Fruit fly (Drosophila melanogaster) whole organism, prepupa: ENCODE data around the gene Cyt-c1L.

ENCODE experiments used
- Blimp-1 ChIP-seq: fragments of 200-800 bp; sonication (Bioruptor generic); optimal IDR thresholded peaks from 3 replicates; lab custom pipeline; 2017; ENCODE audit warnings: missing biosample characterization, missing genetic modification characterization, mild to moderate bottlenecking, moderate library complexity, missing genetic modification reagents
- CG10631 ChIP-seq: fragments of 200-800 bp; sonication (Bioruptor generic); optimal IDR thresholded peaks from 2 replicates; lab custom pipeline; 2016; ENCODE audit warnings: missing biosample characterization, missing genetic modification characterization
- CG10669 ChIP-seq: fragments of 200-800 bp; sonication (Bioruptor generic); optimal IDR thresholded peaks from 3 replicates; lab custom pipeline; 2018; ENCODE audit warnings: missing biosample characterization, mild to moderate bottlenecking, missing genetic modification characterization, moderate library complexity
- CG11294 ChIP-seq: fragments of 200-800 bp; sonication (Bioruptor generic); IDR thresholded peaks from 2 replicates; pipeline ENCODE4 v1.3.6; 2022; ENCODE audit warnings: missing biosample characterization, missing genetic modification characterization
- CG11762 ChIP-seq: fragments of 200-800 bp; sonication (Bioruptor generic); optimal IDR thresholded peaks from 3 replicates; lab custom pipeline; 2016; ENCODE audit warnings: missing biosample characterization, missing genetic modification characterization; ENCODE audit not compliant: insufficient read depth
- CG11902 ChIP-seq: fragments of 200-800 bp; sonication (Bioruptor generic); optimal IDR thresholded peaks from 3 replicates; lab custom pipeline; 2016; ENCODE audit warnings: missing biosample characterization, missing genetic modification characterization
- CG15336 ChIP-seq: fragments of 200-800 bp; sonication (Bioruptor generic); IDR thresholded peaks from 2 replicates; pipeline ENCODE4 v1.3.6; 2022; ENCODE audit warnings: missing biosample characterization, missing genetic modification characterization
- CG1621 ChIP-seq: fragments of 200-800 bp; sonication (Bioruptor generic); optimal IDR thresholded peaks from 3 replicates; lab custom pipeline; 2018; ENCODE audit warnings: missing biosample characterization, mild to moderate bottlenecking, missing genetic modification characterization
- CG16779 ChIP-seq: fragments of 200-800 bp; sonication (Bioruptor generic); optimal IDR thresholded peaks from 3 replicates; lab custom pipeline; 2017; ENCODE audit warnings: missing biosample characterization, mild to moderate bottlenecking, missing genetic modification characterization
- CG3032 ChIP-seq: fragments of 200-800 bp; optimal IDR thresholded peaks from 2 replicates; lab custom pipeline; 2019; ENCODE audit warnings: missing biosample characterization, mild to moderate bottlenecking, missing genetic modification characterization, moderate library complexity
- CG32006 ChIP-seq: fragments of 200-800 bp; sonication (Bioruptor generic); optimal IDR thresholded peaks from 3 replicates; lab custom pipeline; 2017; ENCODE audit warnings: missing biosample characterization, mild to moderate bottlenecking, missing genetic modification characterization
- CG34406 ChIP-seq: fragments of 200-800 bp; sonication (Bioruptor generic); optimal IDR thresholded peaks from 3 replicates; lab custom pipeline; 2016; ENCODE audit warnings: missing biosample characterization, missing genetic modification characterization
- CG3919 ChIP-seq: fragments of 200-800 bp; sonication (Bioruptor generic); optimal IDR thresholded peaks from 3 replicates; lab custom pipeline; 2016; ENCODE audit warnings: missing biosample characterization, missing genetic modification characterization
- CG6276 ChIP-seq: fragments of 200-800 bp; sonication (Bioruptor generic); optimal IDR thresholded peaks from 2 replicates; lab custom pipeline; 2017; ENCODE audit warnings: missing biosample characterization, mild to moderate bottlenecking, missing genetic modification characterization
- CG6792 ChIP-seq: fragments of 200-800 bp; sonication (Bioruptor generic); optimal IDR thresholded peaks from 3 replicates; lab custom pipeline; 2016; ENCODE audit warnings: missing biosample characterization, missing genetic modification characterization
- CG6808 ChIP-seq: fragments of 200-800 bp; sonication (Bioruptor generic); optimal IDR thresholded peaks from 3 replicates; lab custom pipeline; 2017; ENCODE audit warnings: missing biosample characterization, missing genetic modification characterization, mild to moderate bottlenecking, moderate library complexity, missing genetic modification reagents
- CG6854 ChIP-seq: fragments of 200-800 bp; sonication (Bioruptor generic); optimal IDR thresholded peaks from 2 replicates; lab custom pipeline; 2017; ENCODE audit warnings: missing biosample characterization, mild to moderate bottlenecking, missing genetic modification characterization
- CG8319 ChIP-seq: fragments of 200-800 bp; sonication (Bioruptor generic); optimal IDR thresholded peaks from 3 replicates; lab custom pipeline; 2016; ENCODE audit warnings: missing biosample characterization, missing genetic modification characterization
- CG8632 ChIP-seq: fragments of 200-800 bp; sonication (Bioruptor generic); optimal IDR thresholded peaks from 3 replicates; lab custom pipeline; 2016; ENCODE audit warnings: missing biosample characterization, missing genetic modification characterization
- CG9139 ChIP-seq: fragments of 200-800 bp; sonication (Bioruptor generic); optimal IDR thresholded peaks from 3 replicates; lab custom pipeline; 2017; ENCODE audit warnings: missing biosample characterization, mild to moderate bottlenecking, missing genetic modification characterization
- Eip75B ChIP-seq: fragments of 200-800 bp; sonication (Bioruptor generic); optimal IDR thresholded peaks from 3 replicates; lab custom pipeline; 2016; ENCODE audit warnings: missing biosample characterization, missing genetic modification characterization
- Eip78C ChIP-seq: fragments of 200-800 bp; sonication (Bioruptor generic); peaks from one replicate; lab custom pipeline; 2016; ENCODE audit warnings: missing biosample characterization, missing genetic modification characterization
- Eip93F ChIP-seq: fragments of 200-800 bp; sonication (Bioruptor generic); optimal IDR thresholded peaks from 2 replicates; lab custom pipeline; 2016; ENCODE audit warnings: missing biosample characterization, mild to moderate bottlenecking, missing genetic modification characterization
- Ets21C ChIP-seq: fragments of 200-800 bp; sonication (Bioruptor generic); optimal IDR thresholded peaks from 3 replicates; lab custom pipeline; 2016; ENCODE audit warnings: missing biosample characterization, missing genetic modification characterization
- Ets96B ChIP-seq: fragments of 200-800 bp; optimal IDR thresholded peaks from 2 replicates; lab custom pipeline; 2019; ENCODE audit warnings: missing biosample characterization, mild to moderate bottlenecking, missing genetic modification characterization, moderate library complexity
- Gug ChIP-seq: fragments of 200-800 bp; sonication (Bioruptor generic); IDR thresholded peaks from 2 replicates; pipeline ENCODE4 v1.3.6; 2022; ENCODE audit warnings: missing biosample characterization, missing genetic modification characterization
- Hr39 ChIP-seq: fragments of 200-800 bp; sonication (Bioruptor generic); optimal IDR thresholded peaks from 2 replicates; lab custom pipeline; 2016; ENCODE audit warnings: missing biosample characterization, missing genetic modification characterization
- Hr4 ChIP-seq: fragments of 200-800 bp; sonication (Bioruptor generic); optimal IDR thresholded peaks from 3 replicates; lab custom pipeline; 2016; ENCODE audit warnings: missing biosample characterization, missing genetic modification characterization
- Met ChIP-seq: fragments of 200-800 bp; sonication (Bioruptor generic); optimal IDR thresholded peaks from 3 replicates; lab custom pipeline; 2016; ENCODE audit warnings: missing biosample characterization, missing genetic modification characterization
- OdsH ChIP-seq: fragments of 200-800 bp; sonication (Bioruptor generic); optimal IDR thresholded peaks from 3 replicates; lab custom pipeline; 2016; ENCODE audit warnings: missing biosample characterization, missing genetic modification characterization
- Sox102F ChIP-seq: fragments of 200-800 bp; sonication (Bioruptor generic); optimal IDR thresholded peaks from 2 replicates; lab custom pipeline; 2016; ENCODE audit warnings: missing biosample characterization, mild to moderate bottlenecking, missing genetic modification characterization
- Sox14 ChIP-seq: fragments of 200-800 bp; sonication (Bioruptor generic); optimal IDR thresholded peaks from 3 replicates; lab custom pipeline; 2016; ENCODE audit warnings: missing biosample characterization, missing genetic modification characterization
- Sox15 ChIP-seq: fragments of 200-800 bp; sonication (Bioruptor generic); optimal IDR thresholded peaks from 3 replicates; lab custom pipeline; 2016; ENCODE audit warnings: missing biosample characterization, missing genetic modification characterization
- achi ChIP-seq: fragments of 200-800 bp; sonication (Bioruptor generic); optimal IDR thresholded peaks from 3 replicates; lab custom pipeline; 2016; ENCODE audit warnings: missing biosample characterization, missing genetic modification characterization
- cyc ChIP-seq: fragments of 200-800 bp; sonication (Bioruptor generic); optimal IDR thresholded peaks from 3 replicates; lab custom pipeline; 2016; ENCODE audit warnings: missing biosample characterization, missing genetic modification characterization
- dac ChIP-seq: fragments of 200-800 bp; sonication (Bioruptor generic); optimal IDR thresholded peaks from 2 replicates; lab custom pipeline; 2017; ENCODE audit warnings: missing biosample characterization, mild to moderate bottlenecking, missing genetic modification characterization
- dsx ChIP-seq: fragments of 200-800 bp; optimal IDR thresholded peaks from 3 replicates; lab custom pipeline; 2019; ENCODE audit warnings: missing biosample characterization, mild to moderate bottlenecking, missing genetic modification characterization, moderate library complexity; ENCODE audit not compliant: poor library complexity, severe bottlenecking
- eg ChIP-seq: fragments of 200-800 bp; sonication (Bioruptor generic); IDR thresholded peaks from 3 replicates; pipeline ENCODE4 v1.3.6; 2022; ENCODE audit warnings: missing biosample characterization, missing genetic modification characterization
- fd85E ChIP-seq: fragments of 200-800 bp; sonication (Bioruptor generic); optimal IDR thresholded peaks from 3 replicates; lab custom pipeline; 2016; ENCODE audit warnings: missing biosample characterization, missing genetic modification characterization
- fkh ChIP-seq: fragments of 200-800 bp; sonication (Bioruptor generic); optimal IDR thresholded peaks from 3 replicates; lab custom pipeline; 2017; ENCODE audit warnings: missing biosample characterization, mild to moderate bottlenecking, missing genetic modification characterization, moderate library complexity
- net ChIP-seq: fragments of 200-800 bp; sonication (Bioruptor generic); optimal IDR thresholded peaks from 3 replicates; lab custom pipeline; 2016; ENCODE audit warnings: missing biosample characterization, missing genetic modification characterization
- pdm3 ChIP-seq: fragments of 200-800 bp; sonication (Bioruptor generic); optimal IDR thresholded peaks from 3 replicates; lab custom pipeline; 2016; ENCODE audit warnings: missing biosample characterization, missing genetic modification characterization
- salr ChIP-seq, 2 experiments: fragments of 200-800 bp; sonication (Bioruptor generic); optimal IDR thresholded peaks; 3 replicates each; lab custom pipeline; 2016 to 2018; ENCODE audit warnings: missing biosample characterization in 2 of 2, missing genetic modification characterization in 2 of 2, mild to moderate bottlenecking in 1 of 2
- spab ChIP-seq: fragments of 200-800 bp; sonication (Bioruptor generic); optimal IDR thresholded peaks from 2 replicates; lab custom pipeline; 2017; ENCODE audit warnings: missing biosample characterization, mild to moderate bottlenecking, missing genetic modification characterization, missing genetic modification reagents
- ss ChIP-seq, 2 experiments: fragments of 200-800 bp; sonication (Bioruptor generic); optimal IDR thresholded peaks; 2 replicates in 1 of 2; 3 replicates in 1 of 2; lab custom pipeline; 2017 to 2018; ENCODE audit warnings: mild to moderate bottlenecking in 2 of 2, missing biosample characterization in 2 of 2, missing genetic modification characterization in 2 of 2, moderate library complexity in 1 of 2
- svp ChIP-seq: fragments of 200-800 bp; sonication (Bioruptor generic); peaks from one replicate; lab custom pipeline; 2016; ENCODE audit warnings: missing biosample characterization, missing genetic modification characterization
- vri ChIP-seq: fragments of 200-800 bp; sonication (Bioruptor generic); optimal IDR thresholded peaks from 3 replicates; lab custom pipeline; 2016; ENCODE audit warnings: missing biosample characterization, mild to moderate bottlenecking, missing genetic modification characterization

Cyt-c1L gene

DNA sequence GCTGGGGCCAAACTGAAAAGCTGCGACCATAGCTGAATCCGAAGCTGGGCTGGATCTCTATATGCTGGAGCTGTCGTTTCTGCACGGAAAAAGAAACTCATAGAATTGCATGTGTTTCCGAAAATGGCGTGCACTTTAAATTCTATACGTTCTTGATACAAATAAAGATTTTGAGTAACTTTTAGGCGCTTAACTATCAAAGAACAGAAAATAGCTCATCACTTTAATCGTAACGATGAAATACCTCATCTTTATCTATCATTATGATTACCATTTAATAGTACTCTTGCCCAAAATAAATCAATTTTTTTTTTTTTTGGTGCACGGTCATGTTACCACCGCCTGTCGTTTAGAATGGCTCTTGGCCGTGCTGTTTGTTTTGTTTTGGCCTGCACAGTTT is 7.8 kb upstream of the Cyt-c1L start (continued):
- TF ChIP-seq CG3032, result peak; percentile 5
- TF ChIP-seq Ets21C (GFP tag; lab: Kevin White, UChicago), result no peak
- TF ChIP-seq spab (GFP tag; lab: Kevin White, UChicago), result no peak
- TF ChIP-seq Eip93F, result no peak
- no peak for TF ChIP-seq Sox15
- no peak for TF ChIP-seq net (GFP tag; lab: Kevin White, UChicago)
- no peak for TF ChIP-seq salr (GFP tag; optimal IDR thresholded peaks at IDR 0.05; lab: Kevin White, UChicago)
- TF ChIP-seq CG32006 (GFP tag; lab: Kevin White, UChicago), result peak; percentile 58
- TF ChIP-seq Hr4 (GFP tag; lab: Kevin White, UChicago), result peak; percentile 23
- peak; percentile 67 for TF ChIP-seq Eip78C (GFP tag; lab: Kevin White, UChicago)
- no peak for TF ChIP-seq vri (GFP tag; lab: Kevin White, UChicago)
- TF ChIP-seq Met, result no peak
- TF ChIP-seq Hr39 (GFP tag; lab: Kevin White, UChicago), result no peak
- no peak for TF ChIP-seq Blimp-1 (GFP tag; lab: Kevin White, UChicago)
- TF ChIP-seq CG15336 (GFP tag; lab: Robert Waterston, UW), result peak; percentile 35
- peak; percentile 35 for TF ChIP-seq CG11762 (GFP tag; lab: Kevin White, UChicago)
- peak; percentile 21 for TF ChIP-seq svp (GFP tag; lab: Kevin White, UChicago)
- TF ChIP-seq CG16779 (tag; lab: Kevin White, UChicago), result no peak
- TF ChIP-seq CG10669 (GFP tag; lab: Kevin White, UChicago), result no peak
- TF ChIP-seq Gug (GFP tag; lab: Robert Waterston, UW), result peak; percentile 37; the same call in 1 of the 2 replicates
- no peak for TF ChIP-seq CG6792

DNA sequence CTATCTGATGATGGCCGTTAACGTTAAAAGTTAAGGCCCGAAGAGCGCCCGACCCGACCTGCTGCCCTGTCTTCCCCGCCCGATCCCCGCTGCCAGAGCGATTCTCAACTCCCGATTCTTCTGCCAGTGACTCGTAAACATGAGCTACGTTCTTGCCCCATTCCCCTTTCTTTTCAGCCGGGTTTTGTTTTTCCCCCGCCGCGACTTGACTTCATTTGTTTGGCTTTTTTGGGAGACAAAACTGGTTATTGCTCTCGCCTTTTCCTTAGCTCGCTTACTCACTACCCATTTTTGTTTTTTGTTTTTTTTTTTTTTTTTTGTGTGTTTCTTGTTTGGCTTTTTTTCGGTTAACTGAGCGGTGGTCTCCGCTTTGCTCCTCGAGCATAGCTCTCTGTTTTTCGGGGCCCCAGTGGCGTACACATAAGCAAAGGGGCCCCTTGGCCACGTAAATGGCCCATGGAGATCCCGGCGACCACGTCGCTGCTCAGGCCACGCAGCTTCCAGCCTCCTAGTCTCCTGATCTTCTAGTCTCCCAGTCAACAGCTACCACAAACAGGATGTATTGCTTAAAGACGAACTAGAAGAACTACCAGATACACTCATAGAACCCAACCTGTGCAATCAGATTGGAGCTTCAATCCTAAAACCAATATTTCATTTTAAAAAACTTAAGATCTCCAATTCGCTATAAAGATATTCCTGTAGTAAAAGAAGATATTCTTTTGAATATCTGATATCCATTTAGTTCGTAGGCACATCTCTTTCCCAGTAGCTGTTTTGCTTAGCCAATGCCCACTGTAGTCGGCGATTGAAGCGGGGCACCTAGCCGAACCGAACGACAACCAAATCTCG is 6.8 kb upstream of the Cyt-c1L start:
- TF ChIP-seq pdm3, result peak; percentile 81
- TF ChIP-seq Ets96B (tag; lab: Kevin White, UChicago), result peak; percentile 67
- TF ChIP-seq net (GFP tag; lab: Kevin White, UChicago), result peak; percentile 74
- peak; percentile 59 for TF ChIP-seq CG34406 (GFP tag; lab: Kevin White, UChicago)
- peak; percentile 57 for TF ChIP-seq CG16779 (tag; lab: Kevin White, UChicago)
- TF ChIP-seq CG11902, result no peak
- peak; percentile 72 for TF ChIP-seq svp (GFP tag; lab: Kevin White, UChicago)
- no peak for TF ChIP-seq fd85E
- peak; percentile 82 to 83 for TF ChIP-seq ss (GFP tag; optimal IDR thresholded peaks at IDR 0.05; lab: Kevin White, UChicago)
- TF ChIP-seq Sox102F (GFP tag; lab: Kevin White, UChicago), result peak; percentile 69
- TF ChIP-seq eg (GFP tag; lab: Robert Waterston, UW), result peak; percentile 93
- TF ChIP-seq dsx (GFP tag; lab: Kevin White, UChicago), result peak; percentile 72
- TF ChIP-seq spab (GFP tag; lab: Kevin White, UChicago), result peak; percentile 63
- peak; percentile 47 for TF ChIP-seq CG8632
- TF ChIP-seq Sox15, result peak; percentile 48
- TF ChIP-seq cyc (GFP tag; lab: Kevin White, UChicago), result peak; percentile 23
- TF ChIP-seq dac (GFP tag; lab: Kevin White, UChicago), result peak; percentile 79
- peak; percentile 53 for TF ChIP-seq achi (GFP tag; lab: Kevin White, UChicago)
- TF ChIP-seq Eip75B (GFP tag; lab: Kevin White, UChicago), result peak; percentile 65
- TF ChIP-seq CG1621, result peak; percentile 60
- peak; percentile 87 for TF ChIP-seq CG6276 (GFP tag; lab: Kevin White, UChicago)
- peak; percentile 55 for TF ChIP-seq CG3919 (GFP tag; lab: Kevin White, UChicago)
- peak; percentile 85 for TF ChIP-seq CG15336 (GFP tag; lab: Robert Waterston, UW)
- peak; percentile 75 for TF ChIP-seq OdsH (GFP tag; lab: Kevin White, UChicago)
- peak; percentile 71; the same call in 1 of the 2 replicates for TF ChIP-seq CG11294 (GFP tag; lab: Robert Waterston, UW)
- TF ChIP-seq CG6808 (GFP tag; lab: Kevin White, UChicago), result peak; percentile 75
- TF ChIP-seq Ets21C (GFP tag; lab: Kevin White, UChicago), result no peak
- TF ChIP-seq Eip93F, result no peak
- peak; percentile 78 for TF ChIP-seq CG10631 (GFP tag; lab: Kevin White, UChicago)
- TF ChIP-seq CG8319 (GFP tag; lab: Kevin White, UChicago), result peak; percentile 1
- TF ChIP-seq fkh (GFP tag; lab: Kevin White, UChicago), result peak; percentile 15
- TF ChIP-seq Gug (GFP tag; lab: Robert Waterston, UW), result peak; percentile 61
- TF ChIP-seq CG9139 (GFP tag; lab: Kevin White, UChicago), result peak; percentile 69
- TF ChIP-seq CG6854 (GFP tag; lab: Kevin White, UChicago), result peak; percentile 90
- TF ChIP-seq Met, result peak; percentile 43
- peak; percentile 56 for TF ChIP-seq Sox14 (GFP tag; lab: Kevin White, UChicago)
